Fruit fly (Drosophila melanogaster): ENCODE measurements around the gene CG2931.

The CG2931 gene

dm6 chr3R:5600361-5601043 lies 32.1 kb upstream of the CG2931 start:
- no peak for TF ChIP-seq Ets21C (GFP tag; optimal IDR thresholded peaks at IDR 0.05)
- TF ChIP-seq achi (GFP tag; optimal IDR thresholded peaks at IDR 0.05) = no peak
- TF ChIP-seq Gug (GFP tag; IDR thresholded peaks at IDR 0.05) = no peak
- TF ChIP-seq svp (GFP tag) = peak; percentile 70
- TF ChIP-seq CG15336 (GFP tag; IDR thresholded peaks at IDR 0.05) = no peak
- TF ChIP-seq CG8119 (GFP tag; IDR thresholded peaks at IDR 0.05) = no peak
- TF ChIP-seq CG16779 (tag; optimal IDR thresholded peaks at IDR 0.05) = peak; percentile 43
- TF ChIP-seq Eip78C (GFP tag) = peak; percentile 69
- peak; percentile 58 for TF ChIP-seq Eip93F (GFP tag; optimal IDR thresholded peaks at IDR 0.05)
- TF ChIP-seq Lpt (GFP tag; optimal IDR thresholded peaks at IDR 0.05) = peak; percentile 11
- no peak for TF ChIP-seq CG6163 (GFP tag; IDR thresholded peaks at IDR 0.05)
- TF ChIP-seq CG1621 (tag; optimal IDR thresholded peaks at IDR 0.05) = peak; percentile 74
- no peak for TF ChIP-seq acj6 (GFP tag; optimal IDR thresholded peaks at IDR 0.05)
- TF ChIP-seq CG9139 (GFP tag; optimal IDR thresholded peaks at IDR 0.05) = peak; percentile 63
- TF ChIP-seq CG11294 (GFP tag; IDR thresholded peaks at IDR 0.05) = no peak
- TF ChIP-seq Sox102F (GFP tag; optimal IDR thresholded peaks at IDR 0.05) = no peak
- no peak for TF ChIP-seq CG11762 (GFP tag; optimal IDR thresholded peaks at IDR 0.05; ENCODE audit: insufficient read depth)
- peak; percentile 96 for TF ChIP-seq vri (GFP tag; optimal IDR thresholded peaks at IDR 0.05)
- no peak for TF ChIP-seq Smox (GFP tag; optimal IDR thresholded peaks at IDR 0.05)
- TF ChIP-seq Sox14 (GFP tag; optimal IDR thresholded peaks at IDR 0.05) = peak; percentile 85
- TF ChIP-seq fkh (GFP tag; optimal IDR thresholded peaks at IDR 0.05) = peak; percentile 56
- no peak for TF ChIP-seq cyc (GFP tag; optimal IDR thresholded peaks at IDR 0.05)
- peak; percentile 7 for TF ChIP-seq lz (GFP tag; optimal IDR thresholded peaks at IDR 0.05)
- TF ChIP-seq Sox15 (GFP tag; optimal IDR thresholded peaks at IDR 0.05) = no peak
- no peak for TF ChIP-seq CG32006 (GFP tag; optimal IDR thresholded peaks at IDR 0.05)
- no peak for TF ChIP-seq CG6276 (GFP tag; optimal IDR thresholded peaks at IDR 0.05)
- TF ChIP-seq CG6808 (GFP tag; optimal IDR thresholded peaks at IDR 0.05) = peak; percentile 46
- no peak for TF ChIP-seq eg (GFP tag; IDR thresholded peaks at IDR 0.05)
- TF ChIP-seq fd59A (GFP tag; optimal IDR thresholded peaks at IDR 0.05) = no peak
- peak; percentile 68 to 70 for TF ChIP-seq ss (GFP tag; optimal IDR thresholded peaks at IDR 0.05)
- TF ChIP-seq dsx (GFP tag; optimal IDR thresholded peaks at IDR 0.05; ENCODE audit: poor library complexity, severe bottlenecking) = peak; percentile 75
- TF ChIP-seq fd85E (GFP tag; optimal IDR thresholded peaks at IDR 0.05) = no peak
- TF ChIP-seq Eip75B (GFP tag; optimal IDR thresholded peaks at IDR 0.05) = peak; percentile 47
- no peak for TF ChIP-seq Hr4 (GFP tag; optimal IDR thresholded peaks at IDR 0.05)

- TF ChIP-seq Eip78C (GFP tag) (peak; percentile 14), Met (GFP tag; optimal IDR thresholded peaks at IDR 0.05) (no peak), Blimp-1 (GFP tag; optimal IDR thresholded peaks at IDR 0.05) (peak; percentile 18)
Observed at dm6 chr3R:5599521-5600360, 31.3 kb upstream of the CG2931 start.

dm6 chr3R:5594878-5595277 lies 26.5 kb upstream of the CG2931 start:
- TF ChIP-seq CG6792 (GFP tag; optimal IDR thresholded peaks at IDR 0.05) (no peak), dsx (GFP tag; optimal IDR thresholded peaks at IDR 0.05; ENCODE audit: poor library complexity, severe bottlenecking) (peak; percentile 97), eg (GFP tag; IDR thresholded peaks at IDR 0.05) (0 out of 3 replicates have a peak, but pooled peaks have one; percentile 22), fd59A (GFP tag; optimal IDR thresholded peaks at IDR 0.05) (no peak), Hr39 (GFP tag; optimal IDR thresholded peaks at IDR 0.05) (no peak)

Measured in whole organism, prepupa.